Worm (Caenorhabditis elegans): ENCODE measurements around the gene unc-115.

- TF ChIP-seq ceh-9 (tag; optimal IDR thresholded peaks at IDR 0.05) (no peak), egl-27 (tag; optimal IDR thresholded peaks at IDR 0.05) (no peak), ama-1 (optimal IDR thresholded peaks at IDR 0.05) (no peak)
These were observed 1.7 kb upstream of the unc-115 start for ce11 chrX:10145011-10145410.

Measured in whole organism, L3 larva.